Fruit fly (Drosophila melanogaster) Kc167 (cell line): Measurements from ENCODE around the gene CG8461.

Experiments
- Myc ChIP-seq: fragments of >200 bp; optimal IDR thresholded peaks from 2 replicates; lab custom pipeline; 2017; ENCODE audit warnings: missing external identifiers
- Sin3A ChIP-seq: fragments of >200 bp; optimal IDR thresholded peaks from 2 replicates; lab custom pipeline; 2018; ENCODE audit warnings: missing external identifiers
- h ChIP-seq: fragments of >200 bp; optimal IDR thresholded peaks from 3 replicates; lab custom pipeline; 2018; ENCODE audit warnings: missing external identifiers
- insv ChIP-seq: fragments of >200 bp; optimal IDR thresholded peaks from 3 replicates; lab custom pipeline; 2018; ENCODE audit warnings: missing external identifiers
- psq ChIP-seq: fragments of >200 bp; optimal IDR thresholded peaks from 2 replicates; lab custom pipeline; 2017; ENCODE audit warnings: missing external identifiers
- ttk ChIP-seq: sonication (Bioruptor generic); optimal IDR thresholded peaks from 2 replicates; lab custom pipeline; 2017; ENCODE audit warnings: missing external identifiers

Gene CG8461

dm6 chr3R:14468652-14469289 lies 44.7 kb downstream of the CG8461 start:
- TF ChIP-seq ttk (no peak), Sin3A (lab: Kevin White, UChicago) (no peak), insv (lab: Kevin White, UChicago) (no peak), h (no peak), Myc (lab: Kevin White, UChicago) (no peak), psq (lab: Kevin White, UChicago) (no peak)

- TF ChIP-seq psq (lab: Kevin White, UChicago): no peak
- TF ChIP-seq ttk: no peak
- no peak for TF ChIP-seq insv (lab: Kevin White, UChicago)
- TF ChIP-seq Sin3A (lab: Kevin White, UChicago): no peak
Measured at dm6 chr3R:14467231-14467846, 46.1 kb downstream of the CG8461 start.

dm6 chr3R:14466312-14466711 lies 47.1 kb downstream of the CG8461 start:
- TF ChIP-seq Sin3A (lab: Kevin White, UChicago): no peak
- TF ChIP-seq insv (lab: Kevin White, UChicago): no peak
- no peak for TF ChIP-seq psq (lab: Kevin White, UChicago)
- no peak for TF ChIP-seq ttk
- no peak for TF ChIP-seq Myc (lab: Kevin White, UChicago)
- no peak for TF ChIP-seq h

dm6 chr3R:14465183-14465582 lies 48.3 kb downstream of the CG8461 start:
- TF ChIP-seq Myc (lab: Kevin White, UChicago) (no peak), psq (lab: Kevin White, UChicago) (no peak), ttk (no peak), insv (lab: Kevin White, UChicago) (no peak), h (no peak), Sin3A (lab: Kevin White, UChicago) (no peak)

- TF ChIP-seq Myc (lab: Kevin White, UChicago) (no peak), ttk (no peak), psq (lab: Kevin White, UChicago) (no peak), h (no peak), insv (lab: Kevin White, UChicago) (no peak), Sin3A (lab: Kevin White, UChicago) (no peak)
Measured at dm6 chr3R:14464423-14464822, 49.0 kb downstream of the CG8461 start.

dm6 chr3R:14462876-14463397 lies 50.5 kb downstream of the CG8461 start:
- no peak for TF ChIP-seq ttk
- no peak for TF ChIP-seq h
- no peak for TF ChIP-seq insv (lab: Kevin White, UChicago)
- no peak for TF ChIP-seq Sin3A (lab: Kevin White, UChicago)
- TF ChIP-seq Myc (lab: Kevin White, UChicago): no peak
